Fruit fly (Drosophila melanogaster): ENCODE measurements around the gene EloA.

The EloA gene

dm6 chr3R:23210243-23211215 lies 40.8 kb upstream of the EloA start (continued):
- TF ChIP-seq CG10654 (GFP tag; optimal IDR thresholded peaks at IDR 0.05) (no peak), emc (GFP tag; optimal IDR thresholded peaks at IDR 0.05) (no peak), CG14050 (GFP tag; IDR thresholded peaks at IDR 0.05) (no peak), Fer3 (tag; optimal IDR thresholded peaks at IDR 0.05) (peak; percentile 33), tin (GFP tag; optimal IDR thresholded peaks at IDR 0.05) (no peak), BEAF-32 (GFP tag; optimal IDR thresholded peaks at IDR 0.05) (no peak), Ada2b (GFP tag; IDR thresholded peaks at IDR 0.05) (peak; percentile 30; the same call in 1 of the 2 replicates), CG17829 (tag; optimal IDR thresholded peaks at IDR 0.05) (no peak), CG11723 (GFP tag; optimal IDR thresholded peaks at IDR 0.05) (no peak), Hr78 (GFP tag; optimal IDR thresholded peaks at IDR 0.05) (no peak), Doc3 (GFP tag; IDR thresholded peaks at IDR 0.05; ENCODE audit: partially characterized antibody) (no peak), chinmo (GFP tag; IDR thresholded peaks at IDR 0.05; ENCODE audit: partially characterized antibody) (0 out of 4 replicates have a peak, but pooled peaks have one; percentile 10), slou (GFP tag; optimal IDR thresholded peaks at IDR 0.05) (no peak), Ravus (GFP tag; IDR thresholded peaks at IDR 0.05) (no peak), CG30020 (tag; optimal IDR thresholded peaks at IDR 0.05) (no peak), abd-A (tag; optimal IDR thresholded peaks at IDR 0.05) (no peak), ara (GFP tag; IDR thresholded peaks at IDR 0.05) (no peak), CG17359 (tag; optimal IDR thresholded peaks at IDR 0.05) (peak; percentile 14), caup (GFP tag; optimal IDR thresholded peaks at IDR 0.05; ENCODE audit: severe bottlenecking) (no peak), ap (GFP tag; IDR thresholded peaks at IDR 0.05) (no peak), CG2129 (GFP tag; IDR thresholded peaks at IDR 0.05; ENCODE audit: partially characterized antibody) (no peak), CG2116 (GFP tag; optimal IDR thresholded peaks at IDR 0.05) (no peak), hkb (optimal IDR thresholded peaks at IDR 0.05) (no peak), hkb (GFP tag; IDR thresholded peaks at IDR 0.05) (peak; percentile 41), tup (GFP tag; optimal IDR thresholded peaks at IDR 0.05) (no peak), CG31441 (GFP tag; IDR thresholded peaks at IDR 0.05) (no peak), Tbp (GFP tag; optimal IDR thresholded peaks at IDR 0.05) (no peak), pb (GFP tag; optimal IDR thresholded peaks at IDR 0.05) (no peak), CG8944 (GFP tag; optimal IDR thresholded peaks at IDR 0.05) (no peak), Dad (GFP tag; optimal IDR thresholded peaks at IDR 0.05) (no peak), D19B (GFP tag; optimal IDR thresholded peaks at IDR 0.05) (no peak), kni (GFP tag; optimal IDR thresholded peaks at IDR 0.05) (no peak), oc (tag; optimal IDR thresholded peaks at IDR 0.05) (no peak), CG6272 (GFP tag; IDR thresholded peaks at IDR 0.05) (no peak), Lhr (GFP tag; optimal IDR thresholded peaks at IDR 0.05) (no peak), mld (GFP tag; IDR thresholded peaks at IDR 0.05; ENCODE audit: partially characterized antibody) (no peak), tx (GFP tag; optimal IDR thresholded peaks at IDR 0.05) (no peak), CG10147 (GFP tag; optimal IDR thresholded peaks at IDR 0.05) (no peak), CG10543 (GFP tag; optimal IDR thresholded peaks at IDR 0.05) (peak; percentile 88), TFAM (GFP tag; optimal IDR thresholded peaks at IDR 0.05) (no peak), CG11085 (GFP tag; IDR thresholded peaks at IDR 0.05) (no peak), CG11456 (GFP tag; IDR thresholded peaks at IDR 0.05) (0 out of 3 replicates have a peak, but pooled peaks have one; percentile 10), pfk (GFP tag; optimal IDR thresholded peaks at IDR 0.05) (no peak), CG5245 (GFP tag; optimal IDR thresholded peaks at IDR 0.05) (no peak), pan (optimal IDR thresholded peaks at IDR 0.05) (no peak), pan (GFP tag; optimal IDR thresholded peaks at IDR 0.05 in 1 of 2, IDR thresholded peaks at IDR 0.05 in 1 of 2) (peak in 1 of 2 experiments; percentile 40), CG11247 (GFP tag; IDR thresholded peaks at IDR 0.05) (no peak), nerfin-2 (GFP tag; IDR thresholded peaks at IDR 0.05; ENCODE audit: partially characterized antibody) (no peak)
